Worm (Caenorhabditis elegans) whole organism, L3 larva: ENCODE measurements around the gene Y54G11A.19.

Experiments
- aly-2 ChIP-seq: fragments of 150-350 bp; optimal IDR thresholded peaks from 2 replicates; lab custom pipeline; 2014; ENCODE audit warnings: missing biosample characterization, missing genetic modification characterization
- ama-1 ChIP-seq: fragments of 150-350 bp; optimal IDR thresholded peaks from 2 replicates; lab custom pipeline; 2018
- ceh-16 ChIP-seq: sonication (generic microtip); optimal IDR thresholded peaks from 2 replicates; lab custom pipeline; 2017; ENCODE audit warnings: missing biosample characterization, missing genetic modification characterization
- ceh-28 ChIP-seq: fragments of 150-350 bp; optimal IDR thresholded peaks from 2 replicates; lab custom pipeline; 2014; ENCODE audit warnings: missing biosample characterization, missing genetic modification reagents, missing genetic modification characterization
- ceh-82 ChIP-seq: fragments of 150-350 bp; optimal IDR thresholded peaks from 2 replicates; lab custom pipeline; 2014; ENCODE audit warnings: missing biosample characterization, missing genetic modification characterization
- ceh-9 ChIP-seq: sonication (generic microtip); optimal IDR thresholded peaks from 2 replicates; lab custom pipeline; 2018; ENCODE audit warnings: missing biosample characterization, missing genetic modification characterization
- daf-12 ChIP-seq: fragments of 150-350 bp; optimal IDR thresholded peaks from 2 replicates; lab custom pipeline; 2014; ENCODE audit warnings: missing biosample characterization, missing genetic modification reagents, missing genetic modification characterization
- egl-27 ChIP-seq: sonication (generic microtip); optimal IDR thresholded peaks from 4 replicates; lab custom pipeline; 2017; ENCODE audit warnings: missing biosample characterization, missing genetic modification reagents, missing genetic modification characterization
- elt-1 ChIP-seq: fragments of 150-350 bp; optimal IDR thresholded peaks from 2 replicates; lab custom pipeline; 2014; ENCODE audit warnings: missing biosample characterization, missing genetic modification characterization
- elt-2 ChIP-seq: sonication (generic microtip); optimal IDR thresholded peaks from 2 replicates; lab custom pipeline; 2016; ENCODE audit warnings: missing genetic modification reagents, mild to moderate bottlenecking, missing genetic modification characterization, missing compliant biosample characterization
- elt-3 ChIP-seq, 3 experiments: fragments of 150-350 bp in 1 of 3; sonication (generic microtip) in 2 of 3; optimal IDR thresholded peaks; 2 replicates in 2 of 3; 4 replicates in 1 of 3; lab custom pipeline; 2014 to 2017; ENCODE audit warnings: missing biosample characterization in 3 of 3, missing genetic modification characterization in 3 of 3
- fkh-10 ChIP-seq: sonication (generic microtip); optimal IDR thresholded peaks from 2 replicates; lab custom pipeline; 2017; ENCODE audit warnings: missing biosample characterization, missing genetic modification reagents, missing genetic modification characterization
- fos-1 ChIP-seq: fragments of 150-350 bp; optimal IDR thresholded peaks from 2 replicates; lab custom pipeline; 2014; ENCODE audit warnings: missing biosample characterization, missing genetic modification characterization
- hmg-11 ChIP-seq: sonication (generic microtip); optimal IDR thresholded peaks from 2 replicates; lab custom pipeline; 2016; ENCODE audit warnings: missing genetic modification characterization, missing compliant biosample characterization
- jun-1 ChIP-seq: fragments of 150-350 bp; optimal IDR thresholded peaks from 2 replicates; lab custom pipeline; 2014; ENCODE audit warnings: missing biosample characterization, missing genetic modification reagents, missing genetic modification characterization
- lin-15B ChIP-seq: fragments of 150-350 bp; optimal IDR thresholded peaks from 2 replicates; lab custom pipeline; 2014; ENCODE audit warnings: missing biosample characterization, missing genetic modification characterization
- lin-39 ChIP-seq: fragments of 150-350 bp; optimal IDR thresholded peaks from 2 replicates; lab custom pipeline; 2018; ENCODE audit warnings: missing biosample characterization, missing genetic modification reagents, missing genetic modification characterization
- lsy-12 ChIP-seq: sonication (generic microtip); optimal IDR thresholded peaks from 2 replicates; lab custom pipeline; 2016; ENCODE audit warnings: mild to moderate bottlenecking, missing genetic modification characterization, missing compliant biosample characterization
- mdl-1 ChIP-seq: fragments of 150-350 bp; optimal IDR thresholded peaks from 2 replicates; lab custom pipeline; 2014; ENCODE audit warnings: missing biosample characterization, missing genetic modification characterization
- mml-1 ChIP-seq: fragments of 150-350 bp; sonication (generic microtip); optimal IDR thresholded peaks from 3 replicates; lab custom pipeline; 2014; ENCODE audit warnings: missing biosample characterization, missing genetic modification characterization
- nfya-1 ChIP-seq: sonication (generic microtip); optimal IDR thresholded peaks from 2 replicates; lab custom pipeline; 2017; ENCODE audit warnings: missing genetic modification characterization, mild to moderate bottlenecking, missing compliant biosample characterization, antibody characterized with exemption, moderate library complexity; ENCODE audit not compliant: insufficient read depth
- nhr-23 ChIP-seq: fragments of 150-350 bp; optimal IDR thresholded peaks from 2 replicates; lab custom pipeline; 2014; ENCODE audit warnings: missing biosample characterization, missing genetic modification reagents, missing genetic modification characterization
- nhr-25 ChIP-seq: sonication (generic microtip); optimal IDR thresholded peaks from 2 replicates; lab custom pipeline; 2017; ENCODE audit warnings: missing biosample characterization, missing genetic modification characterization
- nhr-28 ChIP-seq: fragments of 150-350 bp; optimal IDR thresholded peaks from 2 replicates; lab custom pipeline; 2014; ENCODE audit warnings: missing biosample characterization, missing genetic modification characterization
- nhr-43 ChIP-seq: sonication (generic microtip); optimal IDR thresholded peaks from 2 replicates; lab custom pipeline; 2016; ENCODE audit warnings: mild to moderate bottlenecking, missing genetic modification characterization, missing compliant biosample characterization; ENCODE audit not compliant: poor library complexity, severe bottlenecking
- nhr-76 ChIP-seq: fragments of 150-350 bp; sonication (generic microtip); optimal IDR thresholded peaks from 5 replicates; lab custom pipeline; 2014; ENCODE audit warnings: missing biosample characterization, missing genetic modification characterization
- nhr-77 ChIP-seq: fragments of 150-350 bp; optimal IDR thresholded peaks from 2 replicates; lab custom pipeline; 2014; ENCODE audit warnings: missing biosample characterization, missing genetic modification characterization
- pha-4 ChIP-seq: fragments of 150-350 bp; optimal IDR thresholded peaks from 2 replicates; lab custom pipeline; 2014; ENCODE audit warnings: missing biosample characterization, missing genetic modification reagents, missing genetic modification characterization
- pqm-1 ChIP-seq: fragments of 150-350 bp; optimal IDR thresholded peaks from 2 replicates; lab custom pipeline; 2017; ENCODE audit warnings: missing biosample characterization, missing genetic modification characterization, inconsistent platforms
- sea-2 ChIP-seq: fragments of 150-350 bp; sonication (generic microtip); optimal IDR thresholded peaks from 4 replicates; lab custom pipeline; 2014; ENCODE audit warnings: missing biosample characterization, missing genetic modification reagents, missing genetic modification characterization
- skn-1 ChIP-seq: fragments of 150-350 bp; optimal IDR thresholded peaks from 2 replicates; lab custom pipeline; 2014; ENCODE audit warnings: missing biosample characterization, missing genetic modification characterization
- snpc-4 ChIP-seq: fragments of 150-350 bp; optimal IDR thresholded peaks from 2 replicates; lab custom pipeline; 2014; ENCODE audit warnings: missing biosample characterization, missing genetic modification characterization
- tbx-2 ChIP-seq: sonication (generic microtip); optimal IDR thresholded peaks from 2 replicates; lab custom pipeline; 2016; ENCODE audit warnings: mild to moderate bottlenecking, missing genetic modification characterization, missing compliant biosample characterization
- unc-39 ChIP-seq: sonication (generic microtip); optimal IDR thresholded peaks from 4 replicates; lab custom pipeline; 2017; ENCODE audit warnings: missing biosample characterization, missing genetic modification characterization
- zag-1 ChIP-seq: fragments of 150-350 bp; optimal IDR thresholded peaks from 2 replicates; lab custom pipeline; 2014; ENCODE audit warnings: missing biosample characterization, missing genetic modification characterization
- ztf-11 ChIP-seq: fragments of 150-350 bp; optimal IDR thresholded peaks from 2 replicates; lab custom pipeline; 2014; ENCODE audit warnings: missing biosample characterization, missing genetic modification characterization
- ztf-4 ChIP-seq: fragments of 150-350 bp; optimal IDR thresholded peaks from 2 replicates; lab custom pipeline; 2014; ENCODE audit warnings: missing biosample characterization, missing genetic modification characterization

Gene Y54G11A.19

ce11 chrII:14249489-14249888, 7.2 kb downstream of the Y54G11A.19 start:
- TF ChIP-seq hmg-11 (tag; lab: Kevin White, UChicago) (peak; percentile 75), egl-27 (tag; lab: Kevin White, UChicago) (no peak), zag-1 (tag; lab: Kevin White, UChicago) (no peak), ceh-28 (tag; lab: Kevin White, UChicago) (peak; percentile 51), ztf-4 (no peak), elt-2 (peak; percentile 38), lin-39 (tag; lab: Kevin White, UChicago) (peak; percentile 20), aly-2 (tag; lab: Kevin White, UChicago) (no peak), nhr-25 (tag; lab: Kevin White, UChicago) (peak; percentile 43), lsy-12 (tag; lab: Kevin White, UChicago) (no peak), nhr-77 (tag; lab: Kevin White, UChicago) (no peak), nfya-1 (tag; lab: Kevin White, UChicago) (peak; percentile 62), mdl-1 (peak; percentile 70), daf-12 (tag; lab: Kevin White, UChicago) (no peak), unc-39 (tag; lab: Kevin White, UChicago) (no peak), snpc-4 (tag; lab: Kevin White, UChicago) (peak; percentile 47), pha-4 (peak; percentile 45), lin-15B (tag; lab: Kevin White, UChicago) (peak; percentile 18)

DNA sequence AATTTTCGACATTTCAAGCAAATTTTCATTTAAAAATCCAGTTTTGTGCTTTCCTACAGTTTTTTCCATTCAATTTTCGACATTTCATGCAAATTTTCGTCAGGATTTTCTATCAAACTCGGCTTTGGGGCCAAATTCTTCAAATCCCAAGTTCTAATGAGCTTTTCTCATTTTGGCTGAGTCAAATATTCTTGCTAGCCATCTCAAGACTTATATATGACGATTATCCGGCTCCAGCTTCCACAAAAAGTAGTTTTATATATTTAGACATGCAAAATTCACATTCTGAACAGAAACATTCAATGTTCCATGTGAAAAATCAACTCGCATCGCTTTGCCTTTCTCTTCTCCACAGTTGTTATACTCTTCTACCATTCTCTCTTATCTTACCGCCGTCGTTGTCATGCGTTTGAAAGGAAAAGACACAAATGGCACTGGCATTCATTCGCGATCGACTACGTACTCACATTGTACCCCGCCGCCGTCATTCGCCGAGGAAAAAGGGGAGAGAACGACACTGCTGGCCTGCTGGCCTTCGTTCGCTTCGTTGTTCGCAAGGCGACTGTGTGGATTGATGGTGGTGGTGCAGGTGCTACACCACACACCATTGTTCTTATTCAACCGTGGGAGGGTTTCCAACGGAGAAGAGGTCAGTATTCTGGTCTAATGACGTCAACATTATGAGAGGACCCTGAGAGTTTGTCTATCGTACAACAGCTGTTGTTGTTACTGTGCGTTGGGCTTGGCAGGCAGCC, 8.8 kb downstream of the Y54G11A.19 start:
- TF ChIP-seq elt-3 (tag; optimal IDR thresholded peaks at IDR 0.05; lab: Kevin White, UChicago): no peak
- TF ChIP-seq pqm-1 (tag; lab: Kevin White, UChicago): peak; percentile 52
- TF ChIP-seq lin-15B (tag; lab: Kevin White, UChicago): no peak
- peak; percentile 69 for TF ChIP-seq elt-2
- TF ChIP-seq nhr-25 (tag; lab: Kevin White, UChicago): peak; percentile 87
- TF ChIP-seq fkh-10: no peak
- no peak for TF ChIP-seq ceh-28 (tag; lab: Kevin White, UChicago)
- peak; percentile 19 for TF ChIP-seq nfya-1 (tag; lab: Kevin White, UChicago)
- TF ChIP-seq ama-1: no peak
- TF ChIP-seq nhr-77 (tag; lab: Kevin White, UChicago): no peak
- TF ChIP-seq daf-12 (tag; lab: Kevin White, UChicago): no peak
- peak; percentile 42 for TF ChIP-seq snpc-4 (tag; lab: Kevin White, UChicago)
- TF ChIP-seq pha-4: peak; percentile 42
- TF ChIP-seq nhr-76 (tag; lab: Kevin White, UChicago): no peak
- no peak for TF ChIP-seq egl-27 (tag; lab: Kevin White, UChicago)
- TF ChIP-seq sea-2: peak; percentile 9
- TF ChIP-seq ceh-16 (tag; lab: Kevin White, UChicago): no peak
- no peak for TF ChIP-seq skn-1 (tag; lab: Kevin White, UChicago)
- no peak for TF ChIP-seq mml-1 (tag; lab: Kevin White, UChicago)
- TF ChIP-seq jun-1 (tag; lab: Kevin White, UChicago): peak; percentile 46
- no peak for TF ChIP-seq nhr-28 (tag; lab: Kevin White, UChicago)
- no peak for TF ChIP-seq nhr-23 (tag; lab: Kevin White, UChicago)

DNA sequence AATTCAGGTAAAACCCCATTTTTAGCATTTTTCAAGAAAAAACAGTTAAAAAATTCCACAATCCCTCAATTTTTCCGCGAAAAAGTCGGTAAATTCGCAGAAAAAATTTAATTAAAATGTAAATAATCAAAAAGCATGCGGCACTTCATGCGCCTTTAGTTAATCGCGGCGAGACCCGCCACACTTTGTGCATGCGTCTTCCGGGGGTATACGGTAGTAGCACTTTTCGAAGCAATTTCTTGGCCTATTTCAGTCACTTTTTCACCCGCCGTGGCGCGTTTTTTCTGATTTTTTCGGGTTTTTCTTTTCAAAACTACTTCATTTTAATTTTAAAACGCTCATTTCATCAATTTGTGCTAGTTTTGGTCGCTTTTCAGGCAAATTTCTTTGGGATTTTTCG, 9.5 kb downstream of the Y54G11A.19 start:
- no peak for TF ChIP-seq lsy-12 (tag; lab: Kevin White, UChicago)
- TF ChIP-seq nfya-1 (tag; lab: Kevin White, UChicago): no peak
- TF ChIP-seq nhr-43 (tag; lab: Kevin White, UChicago): no peak
- no peak for TF ChIP-seq ama-1

- TF ChIP-seq mdl-1: peak; percentile 35
- TF ChIP-seq hmg-11 (tag; lab: Kevin White, UChicago): peak; percentile 88
- TF ChIP-seq ztf-11 (tag; lab: Kevin White, UChicago): no peak
- peak; percentile 47 for TF ChIP-seq nhr-25 (tag; lab: Kevin White, UChicago)
- no peak for TF ChIP-seq tbx-2
- TF ChIP-seq nhr-23 (tag; lab: Kevin White, UChicago): peak; percentile 22
- TF ChIP-seq daf-12 (tag; lab: Kevin White, UChicago): no peak
- TF ChIP-seq elt-1 (tag; lab: Kevin White, UChicago): peak; percentile 19
- peak; percentile 71 for TF ChIP-seq lin-15B (tag; lab: Kevin White, UChicago)
- TF ChIP-seq ceh-28 (tag; lab: Kevin White, UChicago): no peak
- peak; percentile 74 for TF ChIP-seq pha-4
- TF ChIP-seq lin-39 (tag; lab: Kevin White, UChicago): peak; percentile 66
- TF ChIP-seq snpc-4 (tag; lab: Kevin White, UChicago): peak; percentile 20
- TF ChIP-seq ceh-82: no peak
- TF ChIP-seq jun-1 (tag; lab: Kevin White, UChicago): peak; percentile 11
- TF ChIP-seq nfya-1 (tag; lab: Kevin White, UChicago): peak; percentile 82
- TF ChIP-seq ceh-9: no peak
- peak; percentile 32 for TF ChIP-seq fkh-10
- TF ChIP-seq elt-2: peak; percentile 40
- no peak for TF ChIP-seq fos-1
- peak; percentile 45 for TF ChIP-seq skn-1 (tag; lab: Kevin White, UChicago)
- TF ChIP-seq, all 47 proteins: peak for 14
Observed at ce11 chrII:14244457-14245254, 12.0 kb downstream of the Y54G11A.19 start.
